Comparison of ENCODE assay signal across 1 worm cellular context in genomic region chrX:2953522-2954032, ce11.
TF ChIP-seq lines count a peak whose summit lies in the region.

No protein-coding gene starts in this region.

TF ChIP-seq in whole organism, L4 larva, 104 proteins besides CTCF, POLR2A, EP300 and RAD21 (continued from another document):
- TF ChIP-seq egl-43 (GFP tag; IDR thresholded peaks at IDR 0.05; lab: Robert Waterston, UW) (0 out of 2 replicates have a peak, but pooled peaks have one; percentile 50), egl-27 (tag; optimal IDR thresholded peaks at IDR 0.05; lab: Kevin White, UChicago) (no peak), F26F4.8 (GFP tag; conservative IDR thresholded peaks at IDR 0.05; lab: Robert Waterston, UW) (no peak), ceh-28 (tag; optimal IDR thresholded peaks at IDR 0.05; lab: Kevin White, UChicago) (no peak)
